Worm (Caenorhabditis elegans) whole organism, L3 larva: ENCODE measurements around the gene sulp-7.
A peak's percentile ranks its signal among the peaks of the same experiment; 100 is the strongest.

Experiments used
- R02D3.7 ChIP-seq: fragments of 150-350 bp; optimal IDR thresholded peaks from 2 replicates; lab custom pipeline; 2014; ENCODE audit warnings: missing biosample characterization, missing genetic modification characterization
- ZK546.5 ChIP-seq: sonication (generic microtip); optimal IDR thresholded peaks from 2 replicates; lab custom pipeline; 2017; ENCODE audit warnings: missing biosample characterization, missing genetic modification characterization
- aly-2 ChIP-seq: fragments of 150-350 bp; optimal IDR thresholded peaks from 2 replicates; lab custom pipeline; 2014; ENCODE audit warnings: missing biosample characterization, missing genetic modification characterization
- ama-1 ChIP-seq: fragments of 150-350 bp; optimal IDR thresholded peaks from 2 replicates; lab custom pipeline; 2018
- ceh-16 ChIP-seq: sonication (generic microtip); optimal IDR thresholded peaks from 2 replicates; lab custom pipeline; 2017; ENCODE audit warnings: missing biosample characterization, missing genetic modification characterization
- ceh-28 ChIP-seq: fragments of 150-350 bp; optimal IDR thresholded peaks from 2 replicates; lab custom pipeline; 2014; ENCODE audit warnings: missing biosample characterization, missing genetic modification reagents, missing genetic modification characterization
- ceh-82 ChIP-seq: fragments of 150-350 bp; optimal IDR thresholded peaks from 2 replicates; lab custom pipeline; 2014; ENCODE audit warnings: missing biosample characterization, missing genetic modification characterization
- ceh-9 ChIP-seq: sonication (generic microtip); optimal IDR thresholded peaks from 2 replicates; lab custom pipeline; 2018; ENCODE audit warnings: missing biosample characterization, missing genetic modification characterization
- daf-12 ChIP-seq: fragments of 150-350 bp; optimal IDR thresholded peaks from 2 replicates; lab custom pipeline; 2014; ENCODE audit warnings: missing biosample characterization, missing genetic modification reagents, missing genetic modification characterization
- egl-27 ChIP-seq: sonication (generic microtip); optimal IDR thresholded peaks from 4 replicates; lab custom pipeline; 2017; ENCODE audit warnings: missing biosample characterization, missing genetic modification reagents, missing genetic modification characterization
- egl-5 ChIP-seq: fragments of 150-350 bp; optimal IDR thresholded peaks from 2 replicates; lab custom pipeline; 2017; ENCODE audit warnings: missing biosample characterization, missing genetic modification reagents, missing genetic modification characterization, inconsistent platforms
- elt-1 ChIP-seq: fragments of 150-350 bp; optimal IDR thresholded peaks from 2 replicates; lab custom pipeline; 2014; ENCODE audit warnings: missing biosample characterization, missing genetic modification characterization
- elt-2 ChIP-seq: sonication (generic microtip); optimal IDR thresholded peaks from 2 replicates; lab custom pipeline; 2016; ENCODE audit warnings: missing genetic modification reagents, mild to moderate bottlenecking, missing genetic modification characterization, missing compliant biosample characterization
- elt-3 ChIP-seq, 3 experiments: fragments of 150-350 bp in 1 of 3; sonication (generic microtip) in 2 of 3; optimal IDR thresholded peaks; 2 replicates in 2 of 3; 4 replicates in 1 of 3; lab custom pipeline; 2014 to 2017; ENCODE audit warnings: missing biosample characterization in 3 of 3, missing genetic modification characterization in 3 of 3
- eor-1 ChIP-seq, 2 experiments: fragments of 150-350 bp; optimal IDR thresholded peaks; 2 replicates each; lab custom pipeline; 2014 to 2018; ENCODE audit warnings: missing biosample characterization in 2 of 2, missing genetic modification characterization in 2 of 2
- fkh-10 ChIP-seq: sonication (generic microtip); optimal IDR thresholded peaks from 2 replicates; lab custom pipeline; 2017; ENCODE audit warnings: missing biosample characterization, missing genetic modification reagents, missing genetic modification characterization
- fkh-2 ChIP-seq: fragments of 150-350 bp; optimal IDR thresholded peaks from 2 replicates; lab custom pipeline; 2014; ENCODE audit warnings: missing biosample characterization, missing genetic modification reagents, missing genetic modification characterization
- fos-1 ChIP-seq: fragments of 150-350 bp; optimal IDR thresholded peaks from 2 replicates; lab custom pipeline; 2014; ENCODE audit warnings: missing biosample characterization, missing genetic modification characterization
- hmg-11 ChIP-seq: sonication (generic microtip); optimal IDR thresholded peaks from 2 replicates; lab custom pipeline; 2016; ENCODE audit warnings: missing genetic modification characterization, missing compliant biosample characterization
- jun-1 ChIP-seq: fragments of 150-350 bp; optimal IDR thresholded peaks from 2 replicates; lab custom pipeline; 2014; ENCODE audit warnings: missing biosample characterization, missing genetic modification reagents, missing genetic modification characterization
- lin-15B ChIP-seq: fragments of 150-350 bp; optimal IDR thresholded peaks from 2 replicates; lab custom pipeline; 2014; ENCODE audit warnings: missing biosample characterization, missing genetic modification characterization
- lin-39 ChIP-seq: fragments of 150-350 bp; optimal IDR thresholded peaks from 2 replicates; lab custom pipeline; 2018; ENCODE audit warnings: missing biosample characterization, missing genetic modification reagents, missing genetic modification characterization
- lsy-12 ChIP-seq: sonication (generic microtip); optimal IDR thresholded peaks from 2 replicates; lab custom pipeline; 2016; ENCODE audit warnings: mild to moderate bottlenecking, missing genetic modification characterization, missing compliant biosample characterization
- mdl-1 ChIP-seq: fragments of 150-350 bp; optimal IDR thresholded peaks from 2 replicates; lab custom pipeline; 2014; ENCODE audit warnings: missing biosample characterization, missing genetic modification characterization
- mml-1 ChIP-seq: fragments of 150-350 bp; sonication (generic microtip); optimal IDR thresholded peaks from 3 replicates; lab custom pipeline; 2014; ENCODE audit warnings: missing biosample characterization, missing genetic modification characterization
- nfya-1 ChIP-seq: sonication (generic microtip); optimal IDR thresholded peaks from 2 replicates; lab custom pipeline; 2017; ENCODE audit warnings: missing genetic modification characterization, mild to moderate bottlenecking, missing compliant biosample characterization, antibody characterized with exemption, moderate library complexity; ENCODE audit not compliant: insufficient read depth
- nhr-11 ChIP-seq: fragments of 150-350 bp; optimal IDR thresholded peaks from 2 replicates; lab custom pipeline; 2014; ENCODE audit warnings: missing biosample characterization, missing genetic modification characterization
- nhr-12 ChIP-seq: fragments of 150-350 bp; optimal IDR thresholded peaks from 2 replicates; lab custom pipeline; 2014; ENCODE audit warnings: missing biosample characterization, missing genetic modification characterization
- nhr-23 ChIP-seq: fragments of 150-350 bp; optimal IDR thresholded peaks from 2 replicates; lab custom pipeline; 2014; ENCODE audit warnings: missing biosample characterization, missing genetic modification reagents, missing genetic modification characterization
- nhr-237 ChIP-seq: fragments of 150-350 bp; optimal IDR thresholded peaks from 2 replicates; lab custom pipeline; 2014; ENCODE audit warnings: missing biosample characterization, missing genetic modification characterization
- nhr-25 ChIP-seq: sonication (generic microtip); optimal IDR thresholded peaks from 2 replicates; lab custom pipeline; 2017; ENCODE audit warnings: missing biosample characterization, missing genetic modification characterization
- nhr-28 ChIP-seq: fragments of 150-350 bp; optimal IDR thresholded peaks from 2 replicates; lab custom pipeline; 2014; ENCODE audit warnings: missing biosample characterization, missing genetic modification characterization
- nhr-43 ChIP-seq: sonication (generic microtip); optimal IDR thresholded peaks from 2 replicates; lab custom pipeline; 2016; ENCODE audit warnings: mild to moderate bottlenecking, missing genetic modification characterization, missing compliant biosample characterization; ENCODE audit not compliant: poor library complexity, severe bottlenecking
- nhr-67 ChIP-seq: fragments of 150-350 bp; optimal IDR thresholded peaks from 2 replicates; lab custom pipeline; 2014; ENCODE audit warnings: missing biosample characterization, missing genetic modification characterization
- nhr-76 ChIP-seq: fragments of 150-350 bp; sonication (generic microtip); optimal IDR thresholded peaks from 5 replicates; lab custom pipeline; 2014; ENCODE audit warnings: missing biosample characterization, missing genetic modification characterization
- nhr-77 ChIP-seq: fragments of 150-350 bp; optimal IDR thresholded peaks from 2 replicates; lab custom pipeline; 2014; ENCODE audit warnings: missing biosample characterization, missing genetic modification characterization
- pha-4 ChIP-seq: fragments of 150-350 bp; optimal IDR thresholded peaks from 2 replicates; lab custom pipeline; 2014; ENCODE audit warnings: missing biosample characterization, missing genetic modification reagents, missing genetic modification characterization
- pqm-1 ChIP-seq: fragments of 150-350 bp; optimal IDR thresholded peaks from 2 replicates; lab custom pipeline; 2017; ENCODE audit warnings: missing biosample characterization, missing genetic modification characterization, inconsistent platforms
- sea-2 ChIP-seq: fragments of 150-350 bp; sonication (generic microtip); optimal IDR thresholded peaks from 4 replicates; lab custom pipeline; 2014; ENCODE audit warnings: missing biosample characterization, missing genetic modification reagents, missing genetic modification characterization
- skn-1 ChIP-seq: fragments of 150-350 bp; optimal IDR thresholded peaks from 2 replicates; lab custom pipeline; 2014; ENCODE audit warnings: missing biosample characterization, missing genetic modification characterization
- snpc-4 ChIP-seq: fragments of 150-350 bp; optimal IDR thresholded peaks from 2 replicates; lab custom pipeline; 2014; ENCODE audit warnings: missing biosample characterization, missing genetic modification characterization
- tbx-2 ChIP-seq: sonication (generic microtip); optimal IDR thresholded peaks from 2 replicates; lab custom pipeline; 2016; ENCODE audit warnings: mild to moderate bottlenecking, missing genetic modification characterization, missing compliant biosample characterization
- unc-39 ChIP-seq: sonication (generic microtip); optimal IDR thresholded peaks from 4 replicates; lab custom pipeline; 2017; ENCODE audit warnings: missing biosample characterization, missing genetic modification characterization
- ztf-11 ChIP-seq: fragments of 150-350 bp; optimal IDR thresholded peaks from 2 replicates; lab custom pipeline; 2014; ENCODE audit warnings: missing biosample characterization, missing genetic modification characterization
- ztf-4 ChIP-seq: fragments of 150-350 bp; optimal IDR thresholded peaks from 2 replicates; lab custom pipeline; 2014; ENCODE audit warnings: missing biosample characterization, missing genetic modification characterization

sulp-7 gene

ce11 chrX:11093985-11094593, 13.6 kb downstream of the sulp-7 start (continued):
- peak; percentile 75 for TF ChIP-seq unc-39 (tag; lab: Kevin White, UChicago)
- peak; percentile 93 for TF ChIP-seq nhr-76 (tag; lab: Kevin White, UChicago)

ce11 chrX:11095480-11095879, 15.0 kb downstream of the sulp-7 start:
- TF ChIP-seq tbx-2 (tag; lab: Kevin White, UChicago) (peak; percentile 92), eor-1 (tag; optimal IDR thresholded peaks at IDR 0.05; lab: Kevin White, UChicago) (no peak), lin-15B (tag; lab: Kevin White, UChicago) (peak; percentile 16), pha-4 (peak; percentile 47), jun-1 (peak; percentile 69), nhr-77 (tag; lab: Kevin White, UChicago) (peak; percentile 63), elt-2 (peak; percentile 46), lin-39 (tag; lab: Kevin White, UChicago) (peak; percentile 76), nhr-12 (no peak), fkh-10 (GFP tag; lab: Kevin White, UChicago) (no peak), nhr-11 (no peak), ceh-82 (tag; lab: Kevin White, UChicago) (peak; percentile 80), mml-1 (tag; lab: Kevin White, UChicago) (no peak), nhr-67 (no peak), snpc-4 (tag; lab: Kevin White, UChicago) (no peak), nhr-43 (peak; percentile 92), egl-27 (peak; percentile 6), R02D3.7 (tag; lab: Kevin White, UChicago) (peak; percentile 30), daf-12 (tag; lab: Kevin White, UChicago) (no peak), ztf-11 (tag; lab: Kevin White, UChicago) (no peak), elt-1 (tag; lab: Kevin White, UChicago) (no peak), nhr-25 (tag; lab: Kevin White, UChicago) (peak; percentile 69), ztf-4 (tag; lab: Kevin White, UChicago) (peak; percentile 26), ceh-9 (no peak), nhr-237 (tag; lab: Kevin White, UChicago) (no peak), egl-5 (tag; lab: Kevin White, UChicago) (peak; percentile 70), nhr-23 (tag; lab: Kevin White, UChicago) (peak; percentile 61), mdl-1 (tag; lab: Kevin White, UChicago) (no peak), nfya-1 (tag; lab: Kevin White, UChicago) (peak; percentile 66), ceh-16 (no peak), fkh-2 (tag; lab: Kevin White, UChicago) (no peak), ama-1 (no peak), pqm-1 (peak; percentile 19), nhr-76 (tag; lab: Kevin White, UChicago) (no peak), sea-2 (GFP tag; lab: Kevin White, UChicago) (no peak), fos-1 (tag; lab: Kevin White, UChicago) (peak; percentile 2), unc-39 (tag; lab: Kevin White, UChicago) (no peak), elt-3 (tag; optimal IDR thresholded peaks at IDR 0.05; lab: Kevin White, UChicago) (peak in 1 of 3 experiments; percentile 58), skn-1 (tag; lab: Kevin White, UChicago) (peak; percentile 65), hmg-11 (peak; percentile 92), ceh-28 (peak; percentile 67), nhr-28 (no peak), lsy-12 (peak; percentile 87), aly-2 (tag; lab: Kevin White, UChicago) (no peak), ZK546.5 (no peak)
